Worm (Caenorhabditis elegans): ENCODE measurements around the gene mnp-1.

The mnp-1 gene

DNA sequence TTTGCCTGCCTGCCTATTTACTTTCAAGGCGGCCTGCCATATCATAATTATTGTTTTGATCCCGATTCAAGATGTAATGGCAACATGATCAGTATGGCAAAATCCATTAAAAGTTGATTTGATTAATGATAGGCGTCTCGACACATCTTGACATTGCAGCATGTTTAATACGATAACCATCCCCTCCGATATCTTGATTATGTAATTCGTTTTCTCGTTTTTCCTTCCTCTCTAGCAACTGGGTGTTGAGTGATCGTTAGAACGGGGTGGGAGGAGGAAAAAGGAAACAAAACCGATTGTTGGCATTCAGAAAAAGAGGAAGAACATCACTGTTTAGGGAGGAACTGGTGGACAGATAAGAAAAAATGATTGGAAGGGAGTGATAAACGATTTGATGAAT is 35.5 kb downstream of the mnp-1 start:
- TF ChIP-seq unc-62 (GFP tag; optimal IDR thresholded peaks at IDR 0.05): no peak

DNA sequence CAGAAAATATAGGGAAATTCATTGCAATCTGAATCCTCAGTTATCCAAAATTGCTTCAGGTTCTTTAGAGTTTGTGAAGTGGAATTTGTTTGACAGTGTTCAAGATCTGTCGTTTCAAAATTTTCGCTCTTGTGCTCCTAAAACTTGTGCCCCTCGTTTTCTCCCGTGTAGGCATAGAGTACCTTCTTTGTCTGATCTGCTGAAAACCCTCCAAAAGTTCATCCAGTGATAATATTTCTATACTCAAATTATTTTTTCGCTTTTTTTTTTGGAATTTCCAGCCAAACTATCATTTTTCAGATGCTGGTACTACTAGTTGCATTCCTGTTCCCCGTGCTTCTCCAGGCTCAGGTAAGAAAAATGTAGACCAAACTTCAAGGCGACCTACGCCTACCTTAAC is 38.1 kb downstream of the mnp-1 start, which contains the start of gene R07E5.4:
Gene R07E5.4, plus strand, starts transcription at position 301 of the 400 bp plus-strand sequence.
- TF ChIP-seq unc-62 (GFP tag; optimal IDR thresholded peaks at IDR 0.05): no peak

DNA sequence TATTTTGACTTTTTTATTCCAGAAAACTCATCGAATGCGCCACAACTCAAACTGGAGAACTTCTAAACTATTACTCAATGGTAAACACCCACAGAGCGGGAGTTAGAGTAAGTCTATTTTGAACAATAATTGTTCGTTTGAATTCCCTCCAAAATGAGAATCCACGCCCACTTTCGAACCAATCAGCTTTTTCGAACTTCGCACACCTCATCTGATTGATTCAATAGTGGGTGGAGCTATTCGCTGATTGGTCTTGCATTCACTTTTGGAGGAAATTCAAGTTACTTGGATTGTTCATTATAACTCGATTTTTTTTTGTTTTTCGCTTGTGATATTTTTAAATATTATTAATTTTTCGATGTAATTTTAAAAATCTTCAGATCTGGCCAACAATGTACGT is 39.5 kb downstream of the mnp-1 start:
- TF ChIP-seq unc-62 (GFP tag; optimal IDR thresholded peaks at IDR 0.05): no peak

- no peak for TF ChIP-seq unc-62 (GFP tag; optimal IDR thresholded peaks at IDR 0.05)
These were observed 40.7 kb downstream of the mnp-1 start, which contains the start of gene R07E5.5 for ce11 chrIII:4397115-4397514. TSS of gene R07E5.5 (plus strand) at chrIII:4397415.

ce11 chrIII:4398463-4398862 is 42.1 kb downstream of the mnp-1 start, which contains the start of gene R07E5.6:
TSS of gene R07E5.6 (plus strand) at chrIII:4398763.
- TF ChIP-seq unc-62 (GFP tag; optimal IDR thresholded peaks at IDR 0.05): no peak

ce11 chrIII:4401142-4401541 is 44.7 kb downstream of the mnp-1 start, which contains the start of gene R07E5.15:
TSS of gene R07E5.15 (plus strand) at chrIII:4401442.
- TF ChIP-seq unc-62 (GFP tag; optimal IDR thresholded peaks at IDR 0.05): no peak

DNA sequence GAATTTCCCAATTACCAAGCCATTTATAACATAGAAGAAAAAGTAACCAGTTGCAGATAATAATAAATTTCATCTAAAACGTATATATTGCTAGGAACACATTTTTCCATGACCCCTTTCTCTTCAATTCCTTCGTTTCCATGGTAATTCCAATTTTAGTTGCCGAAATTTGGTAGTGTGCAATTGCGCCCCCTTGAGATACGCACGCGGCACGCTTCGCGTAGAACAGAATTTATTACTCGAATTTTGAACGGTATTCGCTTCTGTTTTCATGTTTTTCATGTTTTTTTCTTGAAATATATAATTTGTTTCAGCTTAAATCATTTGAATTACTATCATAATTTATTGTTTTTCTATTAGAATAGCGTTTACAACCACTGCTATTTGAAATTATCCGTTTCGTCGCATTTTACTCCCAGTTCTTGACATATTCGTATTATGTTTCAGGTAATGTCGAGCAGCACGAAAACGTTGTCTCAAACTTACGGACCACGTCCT is 48.0 kb downstream of the mnp-1 start, which contains the start of the genes R07E5.17 and snfc-5:
Gene R07E5.17, minus strand, starts transcription at position 98 of the 498 bp plus-strand sequence.
Gene snfc-5, plus strand, starts transcription at position 448 of the 498 bp plus-strand sequence.
- no peak for TF ChIP-seq unc-62 (GFP tag; optimal IDR thresholded peaks at IDR 0.05)

DNA sequence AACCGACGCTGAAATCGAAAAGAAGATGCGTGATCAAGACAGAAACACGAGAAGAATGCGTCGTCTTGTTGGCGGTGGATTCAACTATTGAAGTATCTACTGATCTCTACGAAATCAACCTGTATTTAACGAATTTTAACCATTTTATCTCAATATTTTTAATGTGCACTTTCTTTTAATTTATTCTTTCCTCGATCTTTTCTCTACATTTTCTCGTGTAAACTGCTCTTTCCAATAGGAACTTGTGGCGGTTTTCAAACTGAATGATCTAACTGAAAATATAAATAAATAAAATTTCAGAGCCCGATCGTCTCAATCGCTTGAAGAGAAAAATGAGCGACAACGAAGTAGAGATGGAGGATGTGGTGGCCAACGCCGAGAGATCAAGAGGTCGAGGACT is 49.6 kb downstream of the mnp-1 start, which contains the start of gene rnp-4:
Gene rnp-4, plus strand, starts transcription at position 301 of the 400 bp plus-strand sequence.
- TF ChIP-seq unc-62 (GFP tag; optimal IDR thresholded peaks at IDR 0.05): no peak

- no peak for TF ChIP-seq unc-62 (GFP tag; optimal IDR thresholded peaks at IDR 0.05)
These were observed 50.8 kb downstream of the mnp-1 start, which contains the start of gene prdx-3 for ce11 chrIII:4407144-4407543. TSS of gene prdx-3 (plus strand) at chrIII:4407444.

- TF ChIP-seq unc-62 (GFP tag; optimal IDR thresholded peaks at IDR 0.05): no peak
These were observed 51.9 kb downstream of the mnp-1 start, which contains the start of gene gpch-1 for ce11 chrIII:4408251-4408650. TSS of gene gpch-1 (plus strand) at chrIII:4408551.

DNA sequence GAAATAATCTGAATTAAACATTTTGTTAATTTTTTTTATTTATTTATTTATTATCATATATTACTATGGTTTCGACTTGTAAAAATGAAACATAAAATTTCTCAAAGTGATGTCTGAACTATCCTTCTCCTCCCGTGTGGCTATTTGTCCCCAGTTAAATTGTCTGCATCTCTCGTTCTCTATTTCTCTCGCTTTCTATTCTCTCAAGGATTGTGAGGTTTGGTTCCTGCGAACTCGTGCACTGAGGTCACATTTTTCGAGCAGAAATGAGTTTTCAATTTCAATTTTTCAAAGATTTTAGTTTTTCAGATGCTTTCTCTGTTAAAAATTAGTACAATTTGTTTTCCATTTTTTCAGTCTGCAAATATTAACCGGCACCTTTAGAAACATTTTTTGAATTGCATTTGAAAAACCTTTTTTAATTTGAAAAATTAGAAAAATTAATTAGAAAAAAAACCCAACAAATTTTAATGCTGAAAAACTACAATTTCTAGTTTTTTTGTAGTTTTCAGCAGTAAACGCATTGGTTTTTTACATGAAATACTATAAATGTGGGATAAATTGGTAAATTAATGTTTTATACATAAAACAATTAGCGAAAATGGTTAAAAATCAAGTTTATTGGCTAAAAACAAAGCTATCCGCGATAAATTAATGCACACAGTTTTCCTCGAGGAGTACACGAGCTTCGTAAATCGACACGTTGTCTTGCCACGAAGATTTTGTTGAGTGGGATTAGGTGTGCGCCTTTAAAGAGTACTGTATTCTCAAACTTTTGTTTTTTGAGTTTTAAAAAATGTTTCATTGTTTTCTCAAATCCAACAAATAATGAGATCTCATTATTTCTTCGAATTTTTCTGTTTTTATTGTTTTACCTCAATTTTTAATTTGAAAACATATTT is 56.0 kb downstream of the mnp-1 start:
- no peak for TF ChIP-seq unc-62 (GFP tag; optimal IDR thresholded peaks at IDR 0.05)

DNA sequence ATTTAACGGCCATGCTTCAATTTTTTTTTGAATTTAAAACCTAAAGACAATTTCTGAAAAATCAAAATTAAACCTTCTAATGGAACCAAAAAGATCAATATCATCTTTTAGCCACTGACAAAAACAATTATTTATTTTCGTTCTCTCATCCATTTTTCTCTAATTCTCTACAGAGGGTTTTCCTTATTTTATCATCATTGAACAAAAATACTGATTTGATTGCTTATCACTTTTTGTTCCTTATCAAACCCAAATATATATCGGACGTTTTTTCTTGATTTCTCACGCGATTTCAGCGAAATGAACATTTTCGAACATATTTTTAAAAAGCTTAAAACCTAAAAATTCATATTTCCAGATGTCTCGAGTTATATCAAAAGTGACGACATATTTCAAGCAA is 56.7 kb downstream of the mnp-1 start, which contains the start of gene mpc-1:
Gene mpc-1, plus strand, starts transcription at position 359 of the 400 bp plus-strand sequence.
- no peak for TF ChIP-seq unc-62 (GFP tag; optimal IDR thresholded peaks at IDR 0.05)

Data from whole organism, dauer.